Fruit fly (Drosophila melanogaster) whole organism, pupa: ENCODE results near the gene CG13465.

Experiments
- CG10348 ChIP-seq: fragments of 200-800 bp; sonication (Bioruptor generic); IDR thresholded peaks from 2 replicates; pipeline ENCODE4 v1.3.6; 2022; ENCODE audit warnings: missing biosample characterization, missing genetic modification characterization
- CG12605 ChIP-seq: fragments of 200-800 bp; sonication (Bioruptor generic); IDR thresholded peaks from 2 replicates; pipeline ENCODE4 v1.3.6; 2022; ENCODE audit warnings: missing biosample characterization, missing genetic modification characterization
- CG13204 ChIP-seq: fragments of 200-800 bp; sonication (Bioruptor generic); optimal IDR thresholded peaks from 2 replicates; lab custom pipeline; 2018; ENCODE audit warnings: missing biosample characterization, mild to moderate bottlenecking, missing genetic modification characterization, moderate library complexity
- CG14655 ChIP-seq: fragments of 200-800 bp; sonication (Bioruptor generic); optimal IDR thresholded peaks from 3 replicates; lab custom pipeline; 2017; ENCODE audit warnings: mild to moderate bottlenecking, missing biosample characterization, missing genetic modification reagents, missing genetic modification characterization
- CG15710 ChIP-seq: fragments of 200-800 bp; sonication (Bioruptor generic); optimal IDR thresholded peaks from 2 replicates; lab custom pipeline; 2018; ENCODE audit warnings: missing biosample characterization, mild to moderate bottlenecking, missing genetic modification characterization, moderate library complexity
- CG17806 ChIP-seq: fragments of 200-800 bp; sonication (Bioruptor generic); optimal IDR thresholded peaks from 2 replicates; lab custom pipeline; 2018; ENCODE audit warnings: missing biosample characterization, mild to moderate bottlenecking, missing genetic modification characterization, moderate library complexity
- CG32121 ChIP-seq: fragments of 200-800 bp; sonication (Bioruptor generic); IDR thresholded peaks from 2 replicates; pipeline ENCODE4 v1.3.6; 2022; ENCODE audit warnings: missing biosample characterization, missing genetic modification characterization
- CG34367 ChIP-seq: fragments of 200-800 bp; sonication (Bioruptor generic); optimal IDR thresholded peaks from 2 replicates; lab custom pipeline; 2018; ENCODE audit warnings: missing biosample characterization, mild to moderate bottlenecking, missing genetic modification characterization
- CG4496 ChIP-seq: fragments of 200-800 bp; sonication (Bioruptor generic); IDR thresholded peaks from 3 replicates; pipeline ENCODE4 v1.3.6; 2022; ENCODE audit warnings: missing biosample characterization, missing genetic modification characterization
- CG8159 ChIP-seq: fragments of 200-800 bp; sonication (Bioruptor generic); optimal IDR thresholded peaks from 3 replicates; lab custom pipeline; 2018; ENCODE audit warnings: missing biosample characterization, mild to moderate bottlenecking, missing genetic modification characterization, moderate library complexity
- CG8301 ChIP-seq: fragments of 200-800 bp; sonication (Bioruptor generic); optimal IDR thresholded peaks from 2 replicates; lab custom pipeline; 2018; ENCODE audit warnings: missing biosample characterization, mild to moderate bottlenecking, missing genetic modification characterization
- CG9948 ChIP-seq: fragments of 200-800 bp; sonication (Bioruptor generic); optimal IDR thresholded peaks from 2 replicates; lab custom pipeline; 2018; ENCODE audit warnings: missing biosample characterization, mild to moderate bottlenecking, missing genetic modification characterization, moderate library complexity
- EcR ChIP-seq: fragments of 200-800 bp; sonication (Bioruptor generic); optimal IDR thresholded peaks from 3 replicates; lab custom pipeline; 2019; ENCODE audit warnings: missing biosample characterization, missing genetic modification characterization, mild to moderate bottlenecking, moderate library complexity, missing genetic modification reagents
- Ets98B ChIP-seq: fragments of 200-800 bp; sonication (Bioruptor generic); IDR thresholded peaks from 2 replicates; pipeline ENCODE4 v1.3.6; 2022; ENCODE audit warnings: missing biosample characterization, missing genetic modification characterization
- Pif1A ChIP-seq: fragments of 200-800 bp; sonication (Bioruptor generic); optimal IDR thresholded peaks from 3 replicates; lab custom pipeline; 2016; ENCODE audit warnings: missing biosample characterization, missing genetic modification characterization
- Pif1B ChIP-seq: fragments of 200-800 bp; sonication (Bioruptor generic); optimal IDR thresholded peaks from 3 replicates; lab custom pipeline; 2016; ENCODE audit warnings: missing biosample characterization, missing genetic modification characterization
- Snoo ChIP-seq: fragments of 200-800 bp; sonication (Bioruptor generic); optimal IDR thresholded peaks from 3 replicates; lab custom pipeline; 2017; ENCODE audit warnings: missing biosample characterization, mild to moderate bottlenecking, missing genetic modification characterization, inconsistent platforms
- fd96Ca ChIP-seq: fragments of 200-800 bp; sonication (Bioruptor generic); IDR thresholded peaks from 3 replicates; pipeline ENCODE4 v1.3.6; 2022; ENCODE audit warnings: missing biosample characterization, missing genetic modification characterization
- gl ChIP-seq: fragments of 200-800 bp; sonication (Bioruptor generic); optimal IDR thresholded peaks from 2 replicates; lab custom pipeline; 2018; ENCODE audit warnings: missing biosample characterization, mild to moderate bottlenecking, missing genetic modification characterization
- rn ChIP-seq: fragments of 200-800 bp; sonication (Bioruptor generic); IDR thresholded peaks from 2 replicates; pipeline ENCODE4 v1.3.6; 2022; ENCODE audit warnings: missing biosample characterization, missing genetic modification characterization

CG13465 gene

dm6 chr3L:14956288-14957032, 12.3 kb upstream of the CG13465 start:
- TF ChIP-seq CG12605 (GFP tag; lab: Robert Waterston, UW) (no peak), fd96Ca (GFP tag; lab: Robert Waterston, UW) (no peak), CG34367 (tag; lab: Kevin White, UChicago) (no peak), Snoo (tag; lab: Kevin White, UChicago) (no peak), Ets98B (no peak), Pif1B (GFP tag; lab: Kevin White, UChicago) (no peak), CG8301 (no peak), CG8159 (tag; lab: Kevin White, UChicago) (no peak), EcR (GFP tag; lab: Kevin White, UChicago) (no peak), CG17806 (tag; lab: Kevin White, UChicago) (no peak)

DNA sequence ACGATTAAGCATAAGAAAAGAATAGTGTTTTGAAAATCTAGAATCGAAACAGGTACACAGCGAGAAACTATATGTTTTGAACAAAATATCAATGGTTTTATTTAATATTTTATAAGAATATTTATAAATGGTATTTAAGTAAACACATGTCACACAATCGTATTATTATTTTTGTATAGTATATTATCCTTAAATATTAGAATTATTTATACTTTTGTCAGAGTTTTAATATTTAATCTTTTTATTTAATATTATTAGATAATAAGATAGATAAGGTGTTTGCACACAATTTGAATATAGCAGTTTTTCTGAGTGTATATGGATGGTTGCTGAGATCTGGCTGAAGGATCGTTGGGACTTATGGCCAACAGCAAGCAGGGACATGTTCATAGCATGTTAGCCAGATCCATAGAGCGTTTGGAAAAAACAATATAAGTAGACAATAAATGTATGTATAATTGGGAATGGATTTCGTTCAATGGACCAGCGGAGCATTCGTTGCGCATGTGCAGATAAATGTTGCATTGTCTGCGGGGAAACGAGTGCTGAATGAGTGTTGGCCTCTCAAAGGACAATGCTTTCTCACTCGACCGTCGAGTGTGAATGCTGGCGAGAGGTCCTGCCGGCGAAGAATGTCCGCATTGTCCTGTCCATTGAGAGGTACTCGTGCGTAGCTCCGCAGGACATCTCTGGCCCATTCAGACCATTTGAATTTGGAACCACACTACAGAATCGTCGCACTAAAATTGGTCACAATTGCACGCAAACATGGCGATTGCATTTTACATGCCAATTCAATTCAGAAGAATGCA, 8.9 kb upstream of the CG13465 start:
- TF ChIP-seq CG4496 (GFP tag; lab: Robert Waterston, UW) (no peak), EcR (GFP tag; lab: Kevin White, UChicago) (no peak), fd96Ca (GFP tag; lab: Robert Waterston, UW) (no peak), rn (GFP tag; lab: Robert Waterston, UW) (no peak), Ets98B (no peak), CG32121 (no peak), Pif1A (GFP tag; lab: Kevin White, UChicago) (no peak)

DNA sequence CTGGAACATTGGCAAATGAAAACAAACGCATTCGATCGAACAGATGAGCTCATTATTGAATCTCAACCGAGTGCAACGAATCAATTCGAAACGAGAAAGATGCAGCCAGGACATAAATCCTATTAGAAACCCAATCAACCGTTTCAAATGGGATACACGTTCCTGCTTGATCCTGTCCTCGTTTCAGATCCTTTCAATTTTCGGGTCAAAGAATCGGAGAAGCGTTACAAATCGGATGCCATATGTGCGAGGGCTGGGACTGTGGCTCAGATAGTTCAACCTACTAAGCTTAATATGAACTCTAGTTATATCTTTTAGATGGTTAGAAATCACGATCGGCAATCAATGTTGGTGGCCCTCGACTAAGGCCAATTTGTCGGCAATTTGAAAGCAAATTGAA, 5.8 kb upstream of the CG13465 start:
- TF ChIP-seq Pif1B (GFP tag; lab: Kevin White, UChicago) = no peak
- TF ChIP-seq CG8159 (tag; lab: Kevin White, UChicago) = no peak
- no peak for TF ChIP-seq CG34367 (tag; lab: Kevin White, UChicago)
- TF ChIP-seq CG4496 (GFP tag; lab: Robert Waterston, UW) = no peak
- TF ChIP-seq CG10348 = no peak
- no peak for TF ChIP-seq fd96Ca (GFP tag; lab: Robert Waterston, UW)
- no peak for TF ChIP-seq rn (GFP tag; lab: Robert Waterston, UW)
- TF ChIP-seq CG32121 = no peak
- no peak for TF ChIP-seq CG15710 (tag; lab: Kevin White, UChicago)

DNA sequence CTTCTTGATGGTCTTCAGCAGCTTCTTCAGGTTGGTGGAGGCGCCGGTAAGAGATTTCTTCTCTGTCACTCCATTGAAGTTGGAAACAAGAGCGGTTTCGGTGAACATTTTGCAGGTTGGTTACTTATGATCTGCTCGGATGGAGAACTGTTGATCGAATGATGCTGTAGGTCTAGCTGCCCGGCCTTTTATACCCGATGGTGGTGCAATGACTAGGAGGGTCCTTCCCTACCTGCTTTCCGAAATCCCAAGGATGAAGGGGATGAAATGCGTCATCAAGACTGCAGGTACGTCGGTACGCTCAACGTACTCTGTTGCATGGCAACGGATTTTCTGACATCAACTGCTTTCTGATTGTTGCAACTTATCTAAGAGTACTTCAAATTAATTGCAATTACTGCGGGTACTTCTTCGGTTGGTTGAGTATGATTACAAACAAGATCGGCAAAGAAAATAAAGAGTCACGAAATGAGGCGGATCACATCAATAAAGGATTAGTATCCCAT, 1.9 kb upstream of the CG13465 start, which contains the start of gene BobA:
TSS of gene BobA (minus strand) at position 165 of the 506 bp plus-strand sequence.
- TF ChIP-seq CG8159 (tag; lab: Kevin White, UChicago) = no peak
- no peak for TF ChIP-seq CG12605 (GFP tag; lab: Robert Waterston, UW)
- no peak for TF ChIP-seq CG14655
- TF ChIP-seq Snoo (tag; lab: Kevin White, UChicago) = no peak
- no peak for TF ChIP-seq CG13204 (GFP tag; lab: Kevin White, UChicago)
- TF ChIP-seq CG32121 = no peak
- TF ChIP-seq EcR (GFP tag; lab: Kevin White, UChicago) = no peak
- TF ChIP-seq Pif1B (GFP tag; lab: Kevin White, UChicago) = no peak
- no peak for TF ChIP-seq fd96Ca (GFP tag; lab: Robert Waterston, UW)
- TF ChIP-seq, all 21 proteins: peak for 0

DNA sequence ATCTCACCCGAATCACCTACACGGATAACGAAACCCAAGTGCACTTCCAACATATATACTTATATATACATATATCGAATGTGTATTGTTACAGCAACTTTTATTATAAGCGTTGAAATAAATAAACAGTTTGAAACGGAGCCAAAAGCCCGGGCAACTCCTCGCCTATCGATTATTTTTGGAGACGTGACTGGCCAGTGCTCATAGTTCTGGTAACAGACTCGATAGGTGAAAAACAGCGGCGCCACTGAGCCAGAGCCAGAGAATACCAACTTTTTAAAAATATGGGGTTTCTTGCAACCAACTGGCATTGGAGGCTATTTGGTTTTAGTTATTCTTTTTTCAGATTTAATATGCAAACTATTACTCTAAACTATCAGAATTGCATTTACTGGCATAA, 1.4 kb downstream of the CG13465 start:
- TF ChIP-seq CG8301 (no peak), Pif1B (GFP tag; lab: Kevin White, UChicago) (no peak), CG10348 (no peak), CG8159 (tag; lab: Kevin White, UChicago) (no peak), gl (tag; lab: Kevin White, UChicago) (no peak), Snoo (tag; lab: Kevin White, UChicago) (no peak), Ets98B (no peak), CG12605 (GFP tag; lab: Robert Waterston, UW) (no peak), fd96Ca (GFP tag; lab: Robert Waterston, UW) (no peak), CG9948 (tag; lab: Kevin White, UChicago) (no peak), CG17806 (tag; lab: Kevin White, UChicago) (no peak), CG13204 (GFP tag; lab: Kevin White, UChicago) (no peak)

DNA sequence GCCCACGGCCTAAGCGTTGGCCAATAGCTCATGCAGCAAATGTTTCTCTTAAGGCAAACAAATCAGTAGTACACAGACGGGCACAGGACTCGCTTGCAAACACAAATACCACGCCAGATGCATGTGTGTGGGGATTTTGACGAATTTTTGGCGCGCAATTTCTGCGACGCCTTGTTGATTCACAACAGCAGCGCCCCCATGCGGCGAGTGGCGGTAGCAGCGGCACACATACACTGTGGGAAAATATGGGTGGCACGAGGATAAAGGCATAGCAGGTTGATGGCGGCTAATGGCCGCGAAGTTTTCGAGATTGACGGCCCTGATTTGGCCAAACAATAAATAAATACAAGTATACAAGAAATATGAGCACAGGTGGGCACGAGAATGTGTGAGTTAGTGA, 18.5 kb downstream of the CG13465 start:
- TF ChIP-seq CG15710 (tag; lab: Kevin White, UChicago) = no peak
- no peak for TF ChIP-seq CG14655
- no peak for TF ChIP-seq CG9948 (tag; lab: Kevin White, UChicago)
- no peak for TF ChIP-seq Snoo (tag; lab: Kevin White, UChicago)
- TF ChIP-seq Pif1B (GFP tag; lab: Kevin White, UChicago) = no peak
